Worm (Caenorhabditis elegans) whole organism, late embryonic: ENCODE results near the gene lev-8.
A peak's percentile ranks its signal among the peaks of the same experiment; 100 is the strongest.

Experiments
- C08G9.2 ChIP-seq: sonication (generic microtip); optimal IDR thresholded peaks from 2 replicates; lab custom pipeline; 2016; ENCODE audit warnings: mild to moderate bottlenecking, missing genetic modification characterization, moderate library complexity, missing compliant biosample characterization
- F13H6.1 ChIP-seq: sonication (generic microtip); optimal IDR thresholded peaks from 2 replicates; lab custom pipeline; 2016; ENCODE audit warnings: missing genetic modification characterization, missing compliant biosample characterization
- Y22D7AL.16 ChIP-seq: sonication (generic microtip); optimal IDR thresholded peaks from 2 replicates; lab custom pipeline; 2016; ENCODE audit warnings: missing genetic modification characterization, missing compliant biosample characterization
- ceh-18 ChIP-seq: sonication (generic microtip); optimal IDR thresholded peaks from 2 replicates; lab custom pipeline; 2016; ENCODE audit warnings: missing genetic modification characterization, missing compliant biosample characterization
- ceh-19 ChIP-seq: fragments of 200-800 bp; sonication (Bioruptor generic); optimal IDR thresholded peaks from 2 replicates; lab custom pipeline; 2018; ENCODE audit warnings: mild to moderate bottlenecking, missing genetic modification characterization, missing compliant biosample characterization
- ceh-22 ChIP-seq: sonication (generic microtip); optimal IDR thresholded peaks from 2 replicates; lab custom pipeline; 2017; ENCODE audit warnings: missing biosample characterization, missing genetic modification characterization
- ceh-24 ChIP-seq: sonication (generic microtip); optimal IDR thresholded peaks from 2 replicates; lab custom pipeline; 2016; ENCODE audit warnings: mild to moderate bottlenecking, missing genetic modification characterization, missing compliant biosample characterization
- ceh-31 ChIP-seq: sonication (generic microtip); optimal IDR thresholded peaks from 2 replicates; lab custom pipeline; 2016; ENCODE audit warnings: missing genetic modification characterization, missing compliant biosample characterization
- ceh-34 ChIP-seq: sonication (generic microtip); optimal IDR thresholded peaks from 2 replicates; lab custom pipeline; 2016; ENCODE audit warnings: mild to moderate bottlenecking, missing genetic modification characterization, missing compliant biosample characterization
- che-1 ChIP-seq: sonication (generic microtip); optimal IDR thresholded peaks from 2 replicates; lab custom pipeline; 2016; ENCODE audit warnings: mild to moderate bottlenecking, missing genetic modification characterization, missing compliant biosample characterization
- dmd-4 ChIP-seq: sonication (generic microtip); optimal IDR thresholded peaks from 2 replicates; lab custom pipeline; 2016; ENCODE audit warnings: borderline replicate concordance, missing genetic modification characterization, missing compliant biosample characterization
- elt-4 ChIP-seq: sonication (generic microtip); optimal IDR thresholded peaks from 2 replicates; lab custom pipeline; 2016; ENCODE audit warnings: missing genetic modification characterization, missing compliant biosample characterization
- eyg-1 ChIP-seq: sonication (generic microtip); optimal IDR thresholded peaks from 2 replicates; lab custom pipeline; 2016; ENCODE audit warnings: missing genotype, missing genetic modification characterization, missing compliant biosample characterization
- fkh-10 ChIP-seq: fragments of 150-350 bp; optimal IDR thresholded peaks from 2 replicates; lab custom pipeline; 2014; ENCODE audit warnings: missing biosample characterization, missing genetic modification reagents, missing genetic modification characterization
- gmeb-2 ChIP-seq: sonication (generic microtip); optimal IDR thresholded peaks from 2 replicates; lab custom pipeline; 2016; ENCODE audit warnings: missing genetic modification characterization, inconsistent platforms, missing compliant biosample characterization
- hlh-15 ChIP-seq: sonication (generic microtip); optimal IDR thresholded peaks from 2 replicates; lab custom pipeline; 2016; ENCODE audit warnings: missing genetic modification characterization, missing compliant biosample characterization
- hlh-6 ChIP-seq: sonication (generic microtip); optimal IDR thresholded peaks from 2 replicates; lab custom pipeline; 2016; ENCODE audit warnings: missing genotype, missing genetic modification characterization, missing compliant biosample characterization
- hlh-8 ChIP-seq: sonication (generic microtip); optimal IDR thresholded peaks from 2 replicates; lab custom pipeline; 2016; ENCODE audit warnings: missing genotype, missing genetic modification characterization, missing compliant biosample characterization
- lim-6 ChIP-seq: sonication (generic microtip); optimal IDR thresholded peaks from 2 replicates; lab custom pipeline; 2016; ENCODE audit warnings: missing genetic modification characterization, missing compliant biosample characterization
- madf-2 ChIP-seq: sonication (generic microtip); optimal IDR thresholded peaks from 2 replicates; lab custom pipeline; 2017; ENCODE audit warnings: missing genetic modification characterization, missing compliant biosample characterization
- nhr-11 ChIP-seq: fragments of 150-350 bp; optimal IDR thresholded peaks from 2 replicates; lab custom pipeline; 2014; ENCODE audit warnings: missing biosample characterization, missing genetic modification characterization
- npax-4 ChIP-seq: sonication (generic microtip); optimal IDR thresholded peaks from 2 replicates; lab custom pipeline; 2016; ENCODE audit warnings: missing genetic modification characterization, missing compliant biosample characterization
- odd-2 ChIP-seq: sonication (generic microtip); optimal IDR thresholded peaks from 2 replicates; lab custom pipeline; 2017; ENCODE audit warnings: antibody characterized with exemption, mild to moderate bottlenecking, missing genetic modification characterization, missing compliant biosample characterization
- pag-3 ChIP-seq: sonication (generic microtip); optimal IDR thresholded peaks from 2 replicates; lab custom pipeline; 2016; ENCODE audit warnings: missing compliant biosample characterization, missing genetic modification characterization, borderline replicate concordance
- pat-9 ChIP-seq: fragments of 200-800 bp; sonication (Bioruptor generic); optimal IDR thresholded peaks from 2 replicates; lab custom pipeline; 2018; ENCODE audit warnings: mild to moderate bottlenecking, missing genetic modification characterization, moderate library complexity, missing compliant biosample characterization
- pha-2 ChIP-seq: sonication (generic microtip); optimal IDR thresholded peaks from 2 replicates; lab custom pipeline; 2017; ENCODE audit warnings: mild to moderate bottlenecking, missing genetic modification characterization, missing compliant biosample characterization
- ref-2 ChIP-seq: sonication (generic microtip); optimal IDR thresholded peaks from 2 replicates; lab custom pipeline; 2016; ENCODE audit warnings: missing genetic modification characterization, missing compliant biosample characterization
- rnt-1 ChIP-seq: sonication (generic microtip); optimal IDR thresholded peaks from 2 replicates; lab custom pipeline; 2016; ENCODE audit warnings: missing genetic modification characterization, missing compliant biosample characterization
- sox-4 ChIP-seq: sonication (generic microtip); optimal IDR thresholded peaks from 2 replicates; lab custom pipeline; 2017; ENCODE audit warnings: mild to moderate bottlenecking, missing genetic modification characterization, inconsistent platforms, missing compliant biosample characterization
- tbx-7 ChIP-seq: sonication (generic microtip); optimal IDR thresholded peaks from 2 replicates; lab custom pipeline; 2016; ENCODE audit warnings: missing genotype, missing genetic modification characterization, missing compliant biosample characterization
- ttx-3 ChIP-seq: sonication (generic microtip); optimal IDR thresholded peaks from 2 replicates; lab custom pipeline; 2016; ENCODE audit warnings: missing genetic modification reagents, missing genetic modification characterization, missing compliant biosample characterization
- unc-42 ChIP-seq: sonication (generic microtip); optimal IDR thresholded peaks from 2 replicates; lab custom pipeline; 2016; ENCODE audit warnings: missing genotype, missing genetic modification characterization, missing compliant biosample characterization
- unc-55 ChIP-seq: sonication (generic microtip); optimal IDR thresholded peaks from 2 replicates; lab custom pipeline; 2017; ENCODE audit warnings: missing biosample characterization, missing genetic modification reagents, missing genetic modification characterization
- zip-5 ChIP-seq: sonication (generic microtip); optimal IDR thresholded peaks from 2 replicates; lab custom pipeline; 2016; ENCODE audit warnings: missing genetic modification characterization, missing compliant biosample characterization
- ztf-16 ChIP-seq: sonication (generic microtip); optimal IDR thresholded peaks from 2 replicates; lab custom pipeline; 2017; ENCODE audit warnings: missing genetic modification characterization, missing compliant biosample characterization

The lev-8 gene

ce11 chrX:11548308-11548707 lies 12.4 kb upstream of the lev-8 start, which contains the start of gene mig-2:
TSS of gene mig-2 (plus strand) at chrX:11548608.
- TF ChIP-seq ttx-3 (tag; lab: Kevin White, UChicago) (no peak), tbx-7 (tag; lab: Kevin White, UChicago) (no peak), ztf-16 (tag; lab: Kevin White, UChicago) (no peak), ceh-34 (no peak)

ce11 chrX:11551808-11552207 lies 8.9 kb upstream of the lev-8 start:
- TF ChIP-seq madf-2 (tag; lab: Kevin White, UChicago) (no peak), che-1 (tag; lab: Kevin White, UChicago) (no peak), Y22D7AL.16 (tag; lab: Kevin White, UChicago) (no peak), zip-5 (tag; lab: Kevin White, UChicago) (no peak), pat-9 (no peak), sox-4 (tag; lab: Kevin White, UChicago) (no peak), nhr-11 (tag; lab: Kevin White, UChicago) (no peak), pag-3 (no peak), hlh-8 (tag; lab: Kevin White, UChicago) (no peak), ref-2 (tag; lab: Kevin White, UChicago) (no peak), elt-4 (no peak), hlh-6 (tag; lab: Kevin White, UChicago) (no peak), ceh-34 (no peak), ceh-19 (GFP tag; lab: Kevin White, UChicago) (no peak), ceh-22 (no peak)

ce11 chrX:11552879-11553278 lies 7.8 kb upstream of the lev-8 start:
- TF ChIP-seq ceh-31 (peak; percentile 27), unc-42 (peak; percentile 50), ztf-16 (tag; lab: Kevin White, UChicago) (no peak)

ce11 chrX:11554522-11554921 lies 6.2 kb upstream of the lev-8 start:
- TF ChIP-seq ceh-18 (tag; lab: Kevin White, UChicago) = no peak
- peak; percentile 42 for TF ChIP-seq unc-55 (GFP tag; lab: Kevin White, UChicago)
- peak; percentile 30 for TF ChIP-seq ceh-31
- no peak for TF ChIP-seq odd-2

- TF ChIP-seq ttx-3 (tag; lab: Kevin White, UChicago) = no peak
- no peak for TF ChIP-seq fkh-10 (GFP tag; lab: Kevin White, UChicago)
- TF ChIP-seq pha-2 = no peak
- no peak for TF ChIP-seq ceh-24 (tag; lab: Kevin White, UChicago)
- TF ChIP-seq lim-6 (tag; lab: Kevin White, UChicago) = no peak
- TF ChIP-seq hlh-15 (tag; lab: Kevin White, UChicago) = no peak
- no peak for TF ChIP-seq rnt-1 (tag; lab: Kevin White, UChicago)
- no peak for TF ChIP-seq C08G9.2
- no peak for TF ChIP-seq dmd-4 (tag; lab: Kevin White, UChicago)
- TF ChIP-seq pat-9 = no peak
Observed at ce11 chrX:11555046-11555445, 5.7 kb upstream of the lev-8 start.

ce11 chrX:11555527-11556137 lies 5.1 kb upstream of the lev-8 start:
- TF ChIP-seq eyg-1 (tag; lab: Kevin White, UChicago) (no peak), gmeb-2 (tag; lab: Kevin White, UChicago) (no peak), F13H6.1 (tag; lab: Kevin White, UChicago) (no peak), ceh-18 (tag; lab: Kevin White, UChicago) (no peak), rnt-1 (tag; lab: Kevin White, UChicago) (no peak), npax-4 (tag; lab: Kevin White, UChicago) (no peak), ztf-16 (tag; lab: Kevin White, UChicago) (no peak)
- TF ChIP-seq, all 69 proteins: peak for 0
